Fruit fly (Drosophila melanogaster): ENCODE measurements around the gene CG44362.

- TF ChIP-seq ovo (GFP tag; optimal IDR thresholded peaks at IDR 0.05) (no peak), CG33017 (tag; optimal IDR thresholded peaks at IDR 0.05) (no peak), Clk (GFP tag; optimal IDR thresholded peaks at IDR 0.05) (no peak), cnc (optimal IDR thresholded peaks at IDR 0.05) (no peak), CG7101 (tag; optimal IDR thresholded peaks at IDR 0.05) (no peak), Mnt (GFP tag; optimal IDR thresholded peaks at IDR 0.05) (no peak), CG11617 (GFP tag; optimal IDR thresholded peaks at IDR 0.05) (no peak), CG1620 (GFP tag; optimal IDR thresholded peaks at IDR 0.05) (no peak), CG5204 (GFP tag; optimal IDR thresholded peaks at IDR 0.05) (no peak), pad (GFP tag; optimal IDR thresholded peaks at IDR 0.05) (no peak), CG7045 (GFP tag; optimal IDR thresholded peaks at IDR 0.05) (no peak), CG12768 (GFP tag; optimal IDR thresholded peaks at IDR 0.05) (no peak), kay (GFP tag; ENCODE audit: borderline replicate concordance) (no peak)
These were observed 3.4 kb downstream of the CG44362 start for dm6 chr3L:11400673-11401186.

All from whole organism, adult.